Worm (Caenorhabditis elegans): ENCODE measurements around the gene ZK892.4.
A peak's percentile ranks its signal among the peaks of the same experiment; 100 is the strongest.

ZK892.4 gene

ce11 chrII:9976405-9976804, 30.0 kb upstream of the ZK892.4 start, which contains the start of gene R53.8:
Gene R53.8, plus strand, starts transcription at chrII:9976705.
- no peak for TF ChIP-seq isw-1 (GFP tag; IDR thresholded peaks at IDR 0.05)

- TF ChIP-seq ztf-11 (tag; optimal IDR thresholded peaks at IDR 0.05) (no peak), C34B4.2 (tag; optimal IDR thresholded peaks at IDR 0.05) (no peak), nhr-76 (tag; optimal IDR thresholded peaks at IDR 0.05) (no peak), nhr-12 (tag; optimal IDR thresholded peaks at IDR 0.05) (no peak), snpc-4 (tag; optimal IDR thresholded peaks at IDR 0.05) (no peak), nhr-20 (tag; optimal IDR thresholded peaks at IDR 0.05) (no peak), ceh-8 (GFP tag; optimal IDR thresholded peaks at IDR 0.05) (no peak)
Measured at ce11 chrII:9980077-9980631, 26.2 kb upstream of the ZK892.4 start, which contains the start of gene ZK892.6. Gene ZK892.6, minus strand, starts transcription at chrII:9980127.

ce11 chrII:9981760-9982159, 24.6 kb upstream of the ZK892.4 start, which contains the start of gene sdz-38:
Gene sdz-38, minus strand, starts transcription at chrII:9981860.
- TF ChIP-seq isw-1 (GFP tag; IDR thresholded peaks at IDR 0.05) (no peak), ceh-8 (GFP tag; optimal IDR thresholded peaks at IDR 0.05) (no peak), fkh-10 (GFP tag; optimal IDR thresholded peaks at IDR 0.05) (no peak), lin-14 (GFP tag; optimal IDR thresholded peaks at IDR 0.05) (no peak), aly-2 (tag; optimal IDR thresholded peaks at IDR 0.05) (no peak), pqm-1 (tag; optimal IDR thresholded peaks at IDR 0.05) (no peak), lin-15B (tag; optimal IDR thresholded peaks at IDR 0.05) (no peak), hpl-2 (GFP tag; optimal IDR thresholded peaks at IDR 0.05) (no peak), ets-5 (GFP tag; IDR thresholded peaks at IDR 0.05) (no peak), skn-1 (tag; optimal IDR thresholded peaks at IDR 0.05) (no peak), lin-35 (GFP tag; optimal IDR thresholded peaks at IDR 0.05) (no peak), ceh-88 (GFP tag; IDR thresholded peaks at IDR 0.05) (no peak), unc-30 (tag; optimal IDR thresholded peaks at IDR 0.05) (no peak), unc-62 (GFP tag; optimal IDR thresholded peaks at IDR 0.05) (no peak), pag-3 (tag; optimal IDR thresholded peaks at IDR 0.05; ENCODE audit: borderline replicate concordance, insufficient read depth) (no peak), pax-3 (tag; optimal IDR thresholded peaks at IDR 0.05) (no peak), elt-2 (tag; optimal IDR thresholded peaks at IDR 0.05) (no peak)

ce11 chrII:9982437-9982836, 23.9 kb upstream of the ZK892.4 start:
- peak; percentile 23 for TF ChIP-seq lin-14 (GFP tag; optimal IDR thresholded peaks at IDR 0.05)
- no peak for TF ChIP-seq hpl-2 (GFP tag; optimal IDR thresholded peaks at IDR 0.05)
- no peak for TF ChIP-seq isw-1 (GFP tag; IDR thresholded peaks at IDR 0.05)
- TF ChIP-seq nhr-77 (tag; optimal IDR thresholded peaks at IDR 0.05), result no peak
- TF ChIP-seq swsn-7 (tag; optimal IDR thresholded peaks at IDR 0.05), result no peak

ce11 chrII:9984866-9985336, 21.5 kb upstream of the ZK892.4 start:
- TF ChIP-seq nhr-76 (tag; optimal IDR thresholded peaks at IDR 0.05) (no peak), pax-3 (tag; optimal IDR thresholded peaks at IDR 0.05) (no peak), alr-1 (tag; optimal IDR thresholded peaks at IDR 0.05; ENCODE audit: borderline replicate concordance) (no peak), C16A3.4 (tag; optimal IDR thresholded peaks at IDR 0.05) (peak; percentile 45), ceh-82 (tag; optimal IDR thresholded peaks at IDR 0.05) (peak in 2 of 3 experiments; percentile 2 to 25), fkh-10 (GFP tag; optimal IDR thresholded peaks at IDR 0.05) (peak; percentile 43), aha-1 (tag; optimal IDR thresholded peaks at IDR 0.05) (no peak), Y116A8C.19 (tag; optimal IDR thresholded peaks at IDR 0.05; ENCODE audit: borderline replicate concordance) (no peak), fkh-8 (tag; optimal IDR thresholded peaks at IDR 0.05) (peak; percentile 66), C34B4.2 (tag; optimal IDR thresholded peaks at IDR 0.05) (no peak), hlh-4 (tag; optimal IDR thresholded peaks at IDR 0.05) (no peak), xbp-1 (tag; optimal IDR thresholded peaks at IDR 0.05) (peak; percentile 60), tbx-2 (tag; optimal IDR thresholded peaks at IDR 0.05) (peak; percentile 80), ama-1 (optimal IDR thresholded peaks at IDR 0.05) (no peak), skn-1 (tag; optimal IDR thresholded peaks at IDR 0.05) (no peak), dsc-1 (tag; optimal IDR thresholded peaks at IDR 0.05) (peak; percentile 77), ceh-63 (GFP tag; optimal IDR thresholded peaks at IDR 0.05) (no peak), hlh-17 (GFP tag; optimal IDR thresholded peaks at IDR 0.05; ENCODE audit: borderline replicate concordance) (no peak), snu-23 (GFP tag; optimal IDR thresholded peaks at IDR 0.05) (peak; percentile 67), ztf-11 (tag; optimal IDR thresholded peaks at IDR 0.05) (peak in 1 of 2 experiments; percentile 1), nhr-77 (tag; optimal IDR thresholded peaks at IDR 0.05) (peak; percentile 53), nhr-90 (tag; optimal IDR thresholded peaks at IDR 0.05; ENCODE audit: poor library complexity) (no peak), jun-1 (tag; optimal IDR thresholded peaks at IDR 0.05) (no peak), sup-37 (GFP tag; optimal IDR thresholded peaks at IDR 0.05) (no peak), vab-15 (tag; optimal IDR thresholded peaks at IDR 0.05) (no peak)
